Worm (Caenorhabditis elegans): ENCODE measurements around the gene C07H6.2.

Gene C07H6.2

ce11 chrIII:7499421-7499902, 21.3 kb upstream of the C07H6.2 start, which contains the start of the genes C07H6.9 and sap-140:
Gene C07H6.9 (minus strand): TSS chrIII:7499471.
Gene sap-140 (plus strand): TSS chrIII:7499738.
- TF ChIP-seq duxl-1 (tag; optimal IDR thresholded peaks at IDR 0.05; ENCODE audit: poor library complexity), result peak; percentile 58
- no peak for TF ChIP-seq F49E8.2 (tag; optimal IDR thresholded peaks at IDR 0.05; ENCODE audit: borderline replicate concordance)
- no peak for TF ChIP-seq cey-2 (tag; optimal IDR thresholded peaks at IDR 0.05; ENCODE audit: borderline replicate concordance, insufficient read depth)
- peak; percentile 95 for TF ChIP-seq dpl-1 (GFP tag; optimal IDR thresholded peaks at IDR 0.05)
- TF ChIP-seq dve-1 (tag; optimal IDR thresholded peaks at IDR 0.05; ENCODE audit: insufficient read depth), result peak; percentile 73
- TF ChIP-seq ceh-20 (GFP tag; IDR thresholded peaks at IDR 0.05), result no peak
- no peak for TF ChIP-seq unc-39 (tag; optimal IDR thresholded peaks at IDR 0.05)
- TF ChIP-seq nhr-41 (GFP tag; IDR thresholded peaks at IDR 0.05), result no peak
- no peak for TF ChIP-seq snpc-1.2 (GFP tag; IDR thresholded peaks at IDR 0.05)
- TF ChIP-seq lin-39 (tag; optimal IDR thresholded peaks at IDR 0.05), result no peak
- TF ChIP-seq F10B5.3 (tag; optimal IDR thresholded peaks at IDR 0.05), result peak; percentile 54
- no peak for TF ChIP-seq ceh-32 (tag; optimal IDR thresholded peaks at IDR 0.05; ENCODE audit: poor library complexity)
- TF ChIP-seq saeg-2 (GFP tag; IDR thresholded peaks at IDR 0.05), result no peak
- TF ChIP-seq F44E2.7 (GFP tag; IDR thresholded peaks at IDR 0.05), result no peak
- no peak for TF ChIP-seq mdt-29 (GFP tag; IDR thresholded peaks at IDR 0.05)
- TF ChIP-seq dmd-6 (GFP tag; IDR thresholded peaks at IDR 0.05), result peak; percentile 53
- no peak for TF ChIP-seq madf-9 (GFP tag; conservative IDR thresholded peaks at IDR 0.05)
- no peak for TF ChIP-seq nhr-42 (GFP tag; IDR thresholded peaks at IDR 0.05)
- no peak for TF ChIP-seq vab-7 (GFP tag; IDR thresholded peaks at IDR 0.05)
- no peak for TF ChIP-seq zip-11 (GFP tag; IDR thresholded peaks at IDR 0.05)
- TF ChIP-seq zag-1 (tag; optimal IDR thresholded peaks at IDR 0.05), result no peak
- peak; percentile 22 for TF ChIP-seq ama-1 (optimal IDR thresholded peaks at IDR 0.05)
- no peak for TF ChIP-seq nhr-76 (tag; optimal IDR thresholded peaks at IDR 0.05)
- no peak for TF ChIP-seq lin-13 (GFP tag; optimal IDR thresholded peaks at IDR 0.05)
- peak; percentile 61 for TF ChIP-seq T26A8.4 (GFP tag; IDR thresholded peaks at IDR 0.05)
- TF ChIP-seq spr-1 (tag; optimal IDR thresholded peaks at IDR 0.05), result peak; percentile 25
- TF ChIP-seq tag-97 (GFP tag; IDR thresholded peaks at IDR 0.05), result no peak
- TF ChIP-seq aha-1 (tag), result peak; percentile 99
- TF ChIP-seq rbr-2 (tag; optimal IDR thresholded peaks at IDR 0.05), result peak; percentile 59
- no peak for TF ChIP-seq ceh-62 (tag; optimal IDR thresholded peaks at IDR 0.05)
- peak; percentile 61 for TF ChIP-seq T20F7.1 (GFP tag; optimal IDR thresholded peaks at IDR 0.05)
- no peak for TF ChIP-seq R02D3.7 (tag; optimal IDR thresholded peaks at IDR 0.05)
- peak; percentile 15 for TF ChIP-seq fkh-10 (GFP tag; optimal IDR thresholded peaks at IDR 0.05)
- no peak for TF ChIP-seq php-3 (GFP tag; IDR thresholded peaks at IDR 0.05)
- TF ChIP-seq nhr-48 (tag; optimal IDR thresholded peaks at IDR 0.05), result no peak
- TF ChIP-seq mep-1 (tag; optimal IDR thresholded peaks at IDR 0.05), result peak; percentile 72
- TF ChIP-seq nhr-102 (tag; optimal IDR thresholded peaks at IDR 0.05), result peak; percentile 66
- TF ChIP-seq F26F4.8 (GFP tag; conservative IDR thresholded peaks at IDR 0.05), result no peak
- TF ChIP-seq daf-12 (tag; optimal IDR thresholded peaks at IDR 0.05), result no peak
- no peak for TF ChIP-seq ZK546.5 (tag; optimal IDR thresholded peaks at IDR 0.05)
- TF ChIP-seq zfp-2 (tag; optimal IDR thresholded peaks at IDR 0.05), result no peak
- TF ChIP-seq pha-4 (GFP tag; IDR thresholded peaks at IDR 0.05), result 0 out of 2 replicates have a peak, but pooled peaks have one; percentile 24
- TF ChIP-seq pha-4 (tag; optimal IDR thresholded peaks at IDR 0.05), result no peak
- TF ChIP-seq F37D6.2 (tag; optimal IDR thresholded peaks at IDR 0.05), result peak; percentile 56
- TF ChIP-seq mes-2 (tag; optimal IDR thresholded peaks at IDR 0.05; ENCODE audit: poor library complexity, severe bottlenecking), result peak; percentile 90
- TF ChIP-seq ceh-82 (tag; optimal IDR thresholded peaks at IDR 0.05), result no peak
- peak; percentile 74 for TF ChIP-seq lin-38 (GFP tag; IDR thresholded peaks at IDR 0.05)
- TF ChIP-seq D1046.2 (GFP tag; IDR thresholded peaks at IDR 0.05), result no peak
- TF ChIP-seq attf-4 (tag; optimal IDR thresholded peaks at IDR 0.05), result no peak
- no peak for TF ChIP-seq nhr-25 (tag; optimal IDR thresholded peaks at IDR 0.05; ENCODE audit: borderline replicate concordance, insufficient read depth)
- no peak for TF ChIP-seq dmd-8 (GFP tag; IDR thresholded peaks at IDR 0.05)
- no peak for TF ChIP-seq lin-1 (GFP tag; IDR thresholded peaks at IDR 0.05)
